Fruit fly (Drosophila melanogaster) whole organism, embryonic: ENCODE results near the gene CG32379.
A peak's percentile ranks its signal among the peaks of the same experiment; 100 is the strongest.

Experiments
- BEAF-32 ChIP-seq: fragments of 200-800 bp; sonication (Bioruptor generic); optimal IDR thresholded peaks from 3 replicates; lab custom pipeline; 2017; ENCODE audit warnings: missing biosample characterization, missing genetic modification characterization, mild to moderate bottlenecking, moderate library complexity, missing genetic modification reagents
- C15 ChIP-seq: fragments of 200-800 bp; sonication (Bioruptor generic); IDR thresholded peaks from 3 replicates; pipeline ENCODE4 v1.3.6; 2022; ENCODE audit warnings: missing biosample characterization, missing genetic modification characterization
- CG10462 ChIP-seq: fragments of 200-800 bp; sonication (Bioruptor generic); optimal IDR thresholded peaks from 2 replicates; lab custom pipeline; 2016; ENCODE audit warnings: missing biosample characterization, missing genetic modification characterization
- CG17612 ChIP-seq: fragments of 200-800 bp; sonication (Bioruptor generic); IDR thresholded peaks from 2 replicates; pipeline ENCODE4 v1.3.6; 2022; ENCODE audit warnings: missing biosample characterization, missing genetic modification characterization
- CG18011 ChIP-seq: fragments of 200-800 bp; sonication (Bioruptor generic); optimal IDR thresholded peaks from 2 replicates; lab custom pipeline; 2017; ENCODE audit warnings: missing biosample characterization, missing genetic modification characterization, mild to moderate bottlenecking, moderate library complexity, missing genotype
- CG2116 ChIP-seq: fragments of 200-800 bp; sonication (Bioruptor generic); optimal IDR thresholded peaks from 3 replicates; lab custom pipeline; 2018; ENCODE audit warnings: missing biosample characterization, mild to moderate bottlenecking, missing genetic modification characterization
- CG30020 ChIP-seq: fragments of 200-800 bp; optimal IDR thresholded peaks from 2 replicates; lab custom pipeline; 2019; ENCODE audit warnings: missing biosample characterization, mild to moderate bottlenecking, missing genetic modification characterization, moderate library complexity
- CG31224 ChIP-seq: fragments of 200-800 bp; sonication (Bioruptor generic); IDR thresholded peaks from 2 replicates; pipeline ENCODE4 v1.3.6; 2022; ENCODE audit warnings: missing biosample characterization, missing genetic modification characterization
- CG32532 ChIP-seq: fragments of 200-800 bp; sonication (Bioruptor generic); IDR thresholded peaks from 2 replicates; pipeline ENCODE4 v1.3.6; 2022; ENCODE audit warnings: missing biosample characterization, missing genetic modification characterization
- CG33557 ChIP-seq: fragments of 200-800 bp; sonication (Bioruptor generic); optimal IDR thresholded peaks from 2 replicates; lab custom pipeline; 2019; ENCODE audit warnings: missing biosample characterization, mild to moderate bottlenecking, missing genetic modification characterization, moderate library complexity
- CG34422 ChIP-seq: fragments of 200-800 bp; sonication (Bioruptor generic); IDR thresholded peaks from 3 replicates; pipeline ENCODE4 v1.3.6; 2022; ENCODE audit warnings: missing biosample characterization, missing genetic modification characterization
- CG3995 ChIP-seq: fragments of 200-800 bp; sonication (Bioruptor generic); optimal IDR thresholded peaks from 3 replicates; lab custom pipeline; 2016; ENCODE audit warnings: missing biosample characterization, missing genetic modification characterization
- CG4617 ChIP-seq: fragments of 200-800 bp; sonication (Bioruptor generic); optimal IDR thresholded peaks from 3 replicates; lab custom pipeline; 2016; ENCODE audit warnings: missing biosample characterization, missing genetic modification characterization, borderline replicate concordance
- CG4707 ChIP-seq: fragments of 200-800 bp; sonication (Bioruptor generic); optimal IDR thresholded peaks from 2 replicates; lab custom pipeline; 2018; ENCODE audit warnings: missing biosample characterization, mild to moderate bottlenecking, missing genetic modification characterization, moderate library complexity
- CG6689 ChIP-seq: fragments of 200-800 bp; sonication (Bioruptor generic); IDR thresholded peaks from 2 replicates; pipeline ENCODE4 v1.3.6; 2022; ENCODE audit warnings: missing biosample characterization, missing genetic modification characterization
- CG8478 ChIP-seq: fragments of >200 bp; optimal IDR thresholded peaks from 2 replicates; lab custom pipeline; 2018
- CG9437 ChIP-seq: fragments of 200-800 bp; sonication (Bioruptor generic); optimal IDR thresholded peaks from 2 replicates; lab custom pipeline; 2018; ENCODE audit warnings: missing biosample characterization, mild to moderate bottlenecking, missing genetic modification characterization
- CG9609 ChIP-seq: fragments of 200-800 bp; sonication (Bioruptor generic); optimal IDR thresholded peaks from 3 replicates; lab custom pipeline; 2016; ENCODE audit warnings: missing biosample characterization, missing genetic modification characterization
- CG9932 ChIP-seq: fragments of 200-800 bp; sonication (Bioruptor generic); IDR thresholded peaks from 2 replicates; pipeline ENCODE4 v1.3.6; 2022; ENCODE audit warnings: missing biosample characterization, missing genetic modification characterization
- Deaf1 ChIP-seq: fragments of 200-800 bp; optimal IDR thresholded peaks from 3 replicates; lab custom pipeline; 2019; ENCODE audit warnings: missing biosample characterization, mild to moderate bottlenecking, missing genetic modification characterization, moderate library complexity
- Dfd ChIP-seq, 2 experiments: fragments of >200 bp; optimal IDR thresholded peaks; 2 replicates each; lab custom pipeline; 2017; ENCODE audit warnings: missing biosample characterization in 2 of 2, missing genetic modification characterization in 2 of 2
- Doc2 ChIP-seq: fragments of 200-800 bp; sonication (Bioruptor generic); IDR thresholded peaks from 2 replicates; pipeline ENCODE4 v1.3.6; 2022; ENCODE audit warnings: missing biosample characterization, missing genetic modification characterization
- E2f2 ChIP-seq: fragments of 200-800 bp; sonication (Bioruptor generic); IDR thresholded peaks from 2 replicates; pipeline ENCODE4 v1.3.6; 2022; ENCODE audit warnings: missing biosample characterization, missing genetic modification characterization
- H2.0 ChIP-seq: fragments of 200-800 bp; sonication (Bioruptor generic); IDR thresholded peaks from 2 replicates; pipeline ENCODE4 v1.3.6; 2022; ENCODE audit warnings: missing biosample characterization, missing genetic modification characterization
- Lhr ChIP-seq: fragments of 200-800 bp; sonication (Bioruptor generic); optimal IDR thresholded peaks from 3 replicates; lab custom pipeline; 2017; ENCODE audit warnings: mild to moderate bottlenecking, missing biosample characterization, missing genetic modification reagents, missing genetic modification characterization
- Mrtf ChIP-seq: fragments of 200-800 bp; sonication (Bioruptor generic); IDR thresholded peaks from 3 replicates; pipeline ENCODE4 v1.3.6; 2022; ENCODE audit warnings: missing biosample characterization, missing genetic modification characterization
- Oli ChIP-seq: fragments of 200-800 bp; sonication (Bioruptor generic); optimal IDR thresholded peaks from 2 replicates; lab custom pipeline; 2018; ENCODE audit warnings: missing biosample characterization, mild to moderate bottlenecking, missing genetic modification characterization, moderate library complexity
- Opbp ChIP-seq: fragments of 200-800 bp; sonication (Bioruptor generic); IDR thresholded peaks from 3 replicates; pipeline ENCODE4 v1.3.6; 2022; ENCODE audit warnings: missing biosample characterization, missing genetic modification characterization; ENCODE audit not compliant: partially characterized antibody
- Six4 ChIP-seq: fragments of 200-800 bp; sonication (Bioruptor generic); optimal IDR thresholded peaks from 2 replicates; lab custom pipeline; 2016; ENCODE audit warnings: missing biosample characterization, missing genetic modification characterization
- Sox100B ChIP-seq: fragments of 200-800 bp; sonication (Bioruptor generic); optimal IDR thresholded peaks from 3 replicates; lab custom pipeline; 2018; ENCODE audit warnings: missing biosample characterization, mild to moderate bottlenecking, missing genetic modification characterization
- Vsx1 ChIP-seq: fragments of 200-800 bp; sonication (Bioruptor generic); optimal IDR thresholded peaks from 2 replicates; lab custom pipeline; 2017; ENCODE audit warnings: missing biosample characterization, mild to moderate bottlenecking, missing genetic modification characterization, missing genetic modification reagents
- bsh ChIP-seq, 2 experiments: fragments of 200-800 bp; sonication (Bioruptor generic); optimal IDR thresholded peaks; 2 replicates each; lab custom pipeline; 2017 to 2018; ENCODE audit warnings: mild to moderate bottlenecking in 2 of 2, missing biosample characterization in 2 of 2, missing genetic modification characterization in 2 of 2, moderate library complexity in 1 of 2
- cad ChIP-seq: fragments of >200 bp; optimal IDR thresholded peaks from 2 replicates; lab custom pipeline; 2017; ENCODE audit warnings: missing biosample characterization, missing genetic modification characterization
- dysf ChIP-seq: fragments of 200-800 bp; sonication (Bioruptor generic); IDR thresholded peaks from 3 replicates; pipeline ENCODE4 v1.3.6; 2022; ENCODE audit warnings: missing biosample characterization, missing genetic modification characterization
- ems ChIP-seq: fragments of 200-800 bp; sonication (Bioruptor generic); optimal IDR thresholded peaks from 3 replicates; lab custom pipeline; 2016; ENCODE audit warnings: missing biosample characterization, missing genetic modification characterization
- fd3F ChIP-seq: fragments of 200-800 bp; sonication (Bioruptor generic); optimal IDR thresholded peaks from 2 replicates; lab custom pipeline; 2018; ENCODE audit warnings: missing biosample characterization, mild to moderate bottlenecking, missing genetic modification characterization, moderate library complexity
- fu2 ChIP-seq: fragments of 200-800 bp; sonication (Bioruptor generic); optimal IDR thresholded peaks from 2 replicates; lab custom pipeline; 2016; ENCODE audit warnings: missing biosample characterization, missing genetic modification characterization
- grn ChIP-seq: fragments of 200-800 bp; sonication (Bioruptor generic); optimal IDR thresholded peaks from 3 replicates; lab custom pipeline; 2017; ENCODE audit warnings: missing biosample characterization, missing genetic modification characterization
- jumu ChIP-seq: fragments of 200-800 bp; sonication (Bioruptor generic); optimal IDR thresholded peaks from 3 replicates; lab custom pipeline; 2016; ENCODE audit warnings: missing biosample characterization, missing genetic modification characterization
- klu ChIP-seq: fragments of 200-800 bp; sonication (Bioruptor generic); IDR thresholded peaks from 2 replicates; pipeline ENCODE4 v1.3.6; 2022; ENCODE audit warnings: missing biosample characterization, missing genetic modification characterization
- knrl ChIP-seq: fragments of 200-800 bp; sonication (Bioruptor generic); IDR thresholded peaks from 3 replicates; pipeline ENCODE4 v1.3.6; 2022; ENCODE audit warnings: missing biosample characterization, missing genetic modification characterization; ENCODE audit not compliant: partially characterized antibody
- lilli ChIP-seq: fragments of 200-800 bp; sonication (Bioruptor generic); optimal IDR thresholded peaks from 3 replicates; lab custom pipeline; 2016; ENCODE audit warnings: missing biosample characterization, missing genetic modification characterization
- rib ChIP-seq: fragments of 200-800 bp; sonication (Bioruptor generic); IDR thresholded peaks from 2 replicates; pipeline ENCODE4 v1.3.6; 2022; ENCODE audit warnings: missing biosample characterization, missing genetic modification characterization
- sqz ChIP-seq: fragments of 200-800 bp; sonication (Bioruptor generic); optimal IDR thresholded peaks from 3 replicates; lab custom pipeline; 2018; ENCODE audit warnings: missing biosample characterization, mild to moderate bottlenecking, missing genetic modification characterization
- tll ChIP-seq, 2 experiments: fragments of 200-800 bp in 1 of 2; fragments of >200 bp in 1 of 2; sonication (Bioruptor generic) in 1 of 2; optimal IDR thresholded peaks; 2 replicates each; lab custom pipeline; 2017 to 2019; ENCODE audit warnings: missing biosample characterization in 2 of 2, missing genetic modification characterization in 2 of 2, mild to moderate bottlenecking in 1 of 2, moderate library complexity in 1 of 2
- toy ChIP-seq: fragments of 200-800 bp; sonication (Bioruptor generic); IDR thresholded peaks from 2 replicates; pipeline ENCODE4 v1.3.6; 2022; ENCODE audit warnings: missing biosample characterization, missing genetic modification characterization
- trem ChIP-seq: fragments of 200-800 bp; optimal IDR thresholded peaks from 3 replicates; lab custom pipeline; 2019; ENCODE audit warnings: missing biosample characterization, mild to moderate bottlenecking, missing genetic modification characterization, moderate library complexity
- tx ChIP-seq: fragments of 200-800 bp; sonication (Bioruptor generic); optimal IDR thresholded peaks from 2 replicates; lab custom pipeline; 2016; ENCODE audit warnings: missing biosample characterization, missing genetic modification characterization
- vnd ChIP-seq: fragments of 200-800 bp; sonication (Bioruptor generic); IDR thresholded peaks from 3 replicates; pipeline ENCODE4 v1.3.6; 2022; ENCODE audit warnings: missing biosample characterization, missing genetic modification characterization; ENCODE audit not compliant: partially characterized antibody
- z ChIP-seq: fragments of 200-800 bp; sonication (Bioruptor generic); IDR thresholded peaks from 3 replicates; pipeline ENCODE4 v1.3.6; 2022; ENCODE audit warnings: missing biosample characterization, missing genetic modification characterization

Gene CG32379

DNA sequence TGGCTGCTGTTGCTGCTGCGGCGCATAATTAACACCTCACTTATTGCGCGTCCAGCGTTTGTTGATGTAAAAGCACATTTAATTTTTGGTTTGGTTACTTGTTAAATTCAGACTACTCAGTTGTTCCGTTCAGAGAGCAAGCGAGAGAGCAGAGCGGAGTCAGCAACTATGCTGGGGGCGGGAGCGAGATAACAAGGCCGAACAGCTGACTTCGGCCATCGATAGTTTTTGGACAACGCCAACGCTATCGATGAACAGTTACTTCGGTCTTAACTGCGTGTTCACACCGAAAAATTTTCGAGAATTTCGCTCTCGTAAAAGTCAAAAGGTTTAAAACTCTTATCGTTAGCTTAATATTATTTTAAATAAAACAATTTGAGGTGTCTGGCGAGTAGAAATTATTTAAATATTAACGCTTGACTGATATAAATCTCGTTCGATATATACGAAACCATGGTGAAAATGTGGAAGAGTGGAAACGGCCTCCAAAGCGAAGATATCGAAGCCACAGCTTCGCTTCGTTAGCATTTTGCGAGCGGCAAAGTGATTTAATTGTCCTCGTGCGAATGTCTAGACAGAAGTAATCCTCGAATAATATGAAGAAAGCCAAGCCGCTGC is 14.7 kb upstream of the CG32379 start, which contains the start of the genes SMSr and smid (continued):
- TF ChIP-seq CG9609 (GFP tag; lab: Kevin White, UChicago) (peak; percentile 20), Dfd (GFP tag; optimal IDR thresholded peaks at IDR 0.05; lab: Kevin White, UChicago) (peak in 1 of 2 experiments; percentile 52), tll (GFP tag; optimal IDR thresholded peaks at IDR 0.05; lab: Kevin White, UChicago) (peak; percentile 80 to 96), trem (tag; lab: Kevin White, UChicago) (peak; percentile 85), jumu (GFP tag; lab: Kevin White, UChicago) (peak; percentile 51), grn (GFP tag; lab: Kevin White, UChicago) (peak; percentile 49), BEAF-32 (peak; percentile 97), CG32532 (GFP tag; lab: Robert Waterston, UW) (peak; percentile 70), Vsx1 (peak; percentile 26), CG30020 (peak; percentile 91), dysf (GFP tag; lab: Robert Waterston, UW) (peak; percentile 67; the same call in 2 of the 3 replicates), Doc2 (GFP tag; lab: Robert Waterston, UW) (no peak), Deaf1 (tag; lab: Kevin White, UChicago) (peak; percentile 72), CG31224 (GFP tag; lab: Robert Waterston, UW) (no peak), bsh (GFP tag; optimal IDR thresholded peaks at IDR 0.05; lab: Kevin White, UChicago) (peak in 1 of 2 experiments; percentile 47), vnd (GFP tag; lab: Robert Waterston, UW) (peak; percentile 91), knrl (GFP tag; lab: Robert Waterston, UW) (peak; percentile 93), fd3F (GFP tag; lab: Kevin White, UChicago) (peak; percentile 3), E2f2 (GFP tag; lab: Robert Waterston, UW) (peak; percentile 24; the same call in 1 of the 2 replicates), C15 (GFP tag; lab: Robert Waterston, UW) (no peak), Sox100B (GFP tag; lab: Kevin White, UChicago) (peak; percentile 43), CG6689 (GFP tag; lab: Robert Waterston, UW) (peak; percentile 62; the same call in 1 of the 2 replicates), CG9437 (GFP tag; lab: Kevin White, UChicago) (peak; percentile 45), Lhr (GFP tag; lab: Kevin White, UChicago) (no peak), CG9932 (GFP tag; lab: Robert Waterston, UW) (peak; percentile 80), ems (GFP tag; lab: Kevin White, UChicago) (peak; percentile 7), CG18011 (GFP tag; lab: Kevin White, UChicago) (peak; percentile 10), CG3995 (GFP tag; lab: Kevin White, UChicago) (peak; percentile 76), CG10462 (GFP tag; lab: Kevin White, UChicago) (no peak), CG4617 (peak; percentile 30), z (GFP tag; lab: Robert Waterston, UW) (no peak), fu2 (peak; percentile 53), CG17612 (GFP tag; lab: Robert Waterston, UW) (no peak), toy (GFP tag; lab: Robert Waterston, UW) (no peak), CG34422 (GFP tag; lab: Robert Waterston, UW) (no peak), tx (GFP tag; lab: Kevin White, UChicago) (peak; percentile 60), CG8478 (lab: Kevin White, UChicago) (no peak), Oli (tag; lab: Kevin White, UChicago) (peak; percentile 46), klu (GFP tag; lab: Robert Waterston, UW) (peak; percentile 69; the same call in 1 of the 2 replicates), Mrtf (GFP tag; lab: Robert Waterston, UW) (no peak), CG4707 (GFP tag; lab: Kevin White, UChicago) (no peak), rib (GFP tag; lab: Robert Waterston, UW) (no peak), H2.0 (GFP tag; lab: Robert Waterston, UW) (peak; percentile 32; the same call in 1 of the 2 replicates), CG2116 (GFP tag; lab: Kevin White, UChicago) (peak; percentile 88), Six4 (GFP tag; lab: Kevin White, UChicago) (peak; percentile 35), cad (GFP tag; lab: Kevin White, UChicago) (no peak), Opbp (GFP tag; lab: Robert Waterston, UW) (peak; percentile 66), lilli (GFP tag; lab: Kevin White, UChicago) (peak; percentile 81), sqz (GFP tag; lab: Kevin White, UChicago) (peak; percentile 25), CG33557 (GFP tag; lab: Kevin White, UChicago) (peak; percentile 22)
